Worm (Caenorhabditis elegans) whole organism, L4 larva: Measurements from ENCODE around the gene R01H2.8.

Source experiments
- ceh-82 ChIP-seq: sonication (generic microtip); optimal IDR thresholded peaks from 2 replicates; lab custom pipeline; 2017; ENCODE audit warnings: missing biosample characterization, missing genetic modification characterization
- nhr-6 ChIP-seq: fragments of 150-350 bp; optimal IDR thresholded peaks from 2 replicates; lab custom pipeline; 2014; ENCODE audit warnings: missing biosample characterization, missing genetic modification characterization

R01H2.8 gene

DNA sequence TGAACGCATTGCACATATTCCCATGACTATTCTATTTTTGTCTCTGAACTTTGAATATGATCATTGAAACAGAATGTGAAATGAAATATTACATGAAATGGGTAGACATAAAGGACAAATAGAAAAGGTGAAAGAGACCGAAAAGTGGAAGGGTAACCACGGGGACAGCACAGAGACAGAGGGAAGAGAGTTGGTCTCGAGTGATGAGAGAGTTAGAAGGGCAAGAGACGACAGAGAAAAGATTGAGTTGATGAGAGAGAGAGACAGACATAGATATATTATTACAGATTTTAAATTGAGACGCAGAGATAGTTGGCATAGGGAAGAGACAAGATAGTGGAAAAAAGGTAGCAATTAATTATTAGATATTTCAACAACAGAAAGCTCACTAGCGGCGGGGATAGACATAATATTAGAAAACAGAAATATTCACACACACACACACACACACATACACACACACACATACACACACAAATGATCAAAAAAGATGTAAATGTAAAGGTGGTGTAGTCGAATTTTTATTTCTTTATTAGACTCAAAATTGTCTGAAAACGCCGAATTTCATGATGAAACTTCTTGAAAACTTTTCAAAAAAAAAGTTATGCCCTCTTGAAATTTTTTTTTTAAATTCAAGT is 47.9 kb downstream of the R01H2.8 start (continued):
- TF ChIP-seq ceh-82 (tag; lab: Kevin White, UChicago) (no peak), nhr-6 (tag; lab: Kevin White, UChicago) (peak; percentile 17)
